Fruit fly (Drosophila melanogaster) whole organism: ENCODE measurements around the gene Aplip1.

Source experiments
- CG8478 ChIP-seq: fragments of >200 bp; optimal IDR thresholded peaks from 2 replicates; lab custom pipeline; 2018; ENCODE audit warnings: inconsistent platforms
- Dll ChIP-seq: fragments of >200 bp; optimal IDR thresholded peaks from 2 replicates; lab custom pipeline; 2017
- EcR ChIP-seq, 2 experiments: fragments of >200 bp; optimal IDR thresholded peaks; 2 replicates each; lab custom pipeline; 2017; ENCODE audit warnings: missing biosample characterization in 2 of 2, missing genetic modification characterization in 2 of 2, missing genetic modification reagents in 2 of 2
- pan ChIP-seq: fragments of >200 bp; optimal IDR thresholded peaks from 2 replicates; lab custom pipeline; 2017
- psq ChIP-seq: fragments of >200 bp; optimal IDR thresholded peaks from 2 replicates; lab custom pipeline; 2017
- usp ChIP-seq: fragments of >200 bp; optimal IDR thresholded peaks from 2 replicates; lab custom pipeline; 2017; ENCODE audit warnings: missing biosample characterization, missing genetic modification characterization, mixed read lengths

DNA sequence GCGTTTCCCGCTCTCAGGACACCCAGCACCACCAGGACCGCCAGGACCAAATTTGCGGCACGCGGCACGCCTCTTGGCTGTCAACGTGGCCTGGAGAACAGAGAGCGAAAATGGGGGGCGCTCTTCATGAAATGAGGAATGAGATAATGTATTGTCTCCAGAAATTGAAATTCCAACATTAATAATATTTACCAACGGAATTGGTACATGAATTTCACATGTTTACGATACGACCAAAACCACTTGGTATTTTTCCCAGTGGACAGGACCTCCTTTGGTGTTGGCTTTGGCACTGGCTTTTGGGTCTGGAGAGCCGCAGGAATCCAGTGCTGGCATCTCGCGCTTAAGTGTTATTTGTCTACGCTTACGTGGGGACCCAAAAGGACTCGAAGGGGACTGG is 12.7 kb upstream of the Aplip1 start:
- TF ChIP-seq CG8478 (lab: Kevin White, UChicago) (no peak), psq (lab: Kevin White, UChicago) (no peak), usp (GFP tag; lab: Kevin White, UChicago) (no peak), pan (no peak), EcR (GFP tag; optimal IDR thresholded peaks at IDR 0.05; lab: Kevin White, UChicago) (no peak), Dll (lab: Kevin White, UChicago) (no peak)
